Worm (Caenorhabditis elegans) whole organism, L2 larva: ENCODE results near the gene clec-250.

ENCODE experiments used
- Y55F3AM.14 ChIP-seq: fragments of 200-800 bp; sonication (Bioruptor generic); optimal IDR thresholded peaks from 2 replicates; lab custom pipeline; 2018; ENCODE audit warnings: mild to moderate bottlenecking, missing genetic modification characterization, missing compliant biosample characterization
- ama-1 ChIP-seq: fragments of 150-350 bp; optimal IDR thresholded peaks from 2 replicates; lab custom pipeline; 2018; ENCODE audit warnings: inconsistent platforms
- elt-3 ChIP-seq: sonication (generic microtip); optimal IDR thresholded peaks from 2 replicates; lab custom pipeline; 2017; ENCODE audit warnings: missing biosample characterization, missing genetic modification characterization
- lin-39 ChIP-seq: fragments of 150-350 bp; optimal IDR thresholded peaks from 2 replicates; lab custom pipeline; 2014; ENCODE audit warnings: missing biosample characterization, missing genetic modification reagents, missing genetic modification characterization
- lsy-2 ChIP-seq, 2 experiments: fragments of 150-350 bp in 1 of 2; sonication (generic microtip) in 1 of 2; optimal IDR thresholded peaks; 2 replicates each; lab custom pipeline; 2014 to 2017; ENCODE audit warnings: missing biosample characterization in 2 of 2, missing genetic modification characterization in 2 of 2
- ztf-11 ChIP-seq: sonication (generic microtip); optimal IDR thresholded peaks from 2 replicates; lab custom pipeline; 2017; ENCODE audit warnings: missing biosample characterization, missing genetic modification characterization

- no peak for TF ChIP-seq elt-3 (tag; lab: Kevin White, UChicago)
- TF ChIP-seq lin-39 = no peak
- no peak for TF ChIP-seq ztf-11 (tag; lab: Kevin White, UChicago)
- TF ChIP-seq lsy-2 (tag; optimal IDR thresholded peaks at IDR 0.05; lab: Kevin White, UChicago) = no peak
- no peak for TF ChIP-seq Y55F3AM.14
- TF ChIP-seq ama-1 (lab: Kevin White, UChicago) = no peak
Observed at ce11 chrV:18706063-18706620, 35.9 kb downstream of the clec-250 start, which contains the start of gene Y17D7C.1.
